Fruit fly (Drosophila melanogaster) S2 (cell line): ENCODE results near the gene CG11570.

Experiments used
- CG8478 ChIP-seq: fragments of >200 bp; optimal IDR thresholded peaks from 2 replicates; lab custom pipeline; 2018
- CTCF ChIP-seq, 2 experiments: fragments of >200 bp; optimal IDR thresholded peaks; 2 replicates each; lab custom pipeline; 2018

CG11570 gene

dm6 chr3L:11953217-11953616, 4.4 kb downstream of the CG11570 start, which contains the start of gene obst-G:
TSS of gene obst-G (minus strand) at chr3L:11953317.
- TF ChIP-seq CG8478 (lab: Kevin White, UChicago): no peak
- no peak for TF ChIP-seq CTCF (optimal IDR thresholded peaks at IDR 0.05; lab: Kevin White, UChicago)

- no peak for TF ChIP-seq CTCF (optimal IDR thresholded peaks at IDR 0.05; lab: Kevin White, UChicago)
- no peak for TF ChIP-seq CG8478 (lab: Kevin White, UChicago)
These were observed 8.0 kb downstream of the CG11570 start, which contains the start of gene CG17826 for dm6 chr3L:11949539-11949938. TSS of gene CG17826 (plus strand) at chr3L:11949839.

dm6 chr3L:11947357-11947756, 10.2 kb downstream of the CG11570 start, which contains the start of gene CG7252:
TSS of gene CG7252 (plus strand) at chr3L:11947675.
- TF ChIP-seq CTCF (optimal IDR thresholded peaks at IDR 0.05; lab: Kevin White, UChicago) (no peak), CG8478 (lab: Kevin White, UChicago) (no peak)

dm6 chr3L:11944752-11945151, 12.8 kb downstream of the CG11570 start, which contains the start of gene CG5883:
TSS of gene CG5883 (minus strand) at chr3L:11944852.
- TF ChIP-seq CG8478 (lab: Kevin White, UChicago): no peak
- no peak for TF ChIP-seq CTCF (optimal IDR thresholded peaks at IDR 0.05; lab: Kevin White, UChicago)

dm6 chr3L:11941612-11942011, 16.0 kb downstream of the CG11570 start, which contains the start of gene Rpt4R:
TSS of gene Rpt4R (plus strand) at chr3L:11941912.
- TF ChIP-seq CTCF (optimal IDR thresholded peaks at IDR 0.05; lab: Kevin White, UChicago) (no peak), CG8478 (lab: Kevin White, UChicago) (no peak)

dm6 chr3L:11938716-11939115, 18.9 kb downstream of the CG11570 start, which contains the start of gene CG44837:
TSS of gene CG44837 (minus strand) at chr3L:11938872.
- TF ChIP-seq CG8478 (lab: Kevin White, UChicago): no peak
- no peak for TF ChIP-seq CTCF (optimal IDR thresholded peaks at IDR 0.05; lab: Kevin White, UChicago)

dm6 chr3L:11937270-11937669, 20.3 kb downstream of the CG11570 start:
- TF ChIP-seq CG8478 (lab: Kevin White, UChicago) (no peak), CTCF (optimal IDR thresholded peaks at IDR 0.05; lab: Kevin White, UChicago) (no peak)

- TF ChIP-seq CTCF (optimal IDR thresholded peaks at IDR 0.05; lab: Kevin White, UChicago) (no peak), CG8478 (lab: Kevin White, UChicago) (no peak)
These were observed 25.9 kb downstream of the CG11570 start for dm6 chr3L:11931619-11932018.

dm6 chr3L:11927287-11927743, 30.3 kb downstream of the CG11570 start, which contains the start of gene byn:
TSS of gene byn (plus strand) at chr3L:11927693.
- TF ChIP-seq CG8478 (lab: Kevin White, UChicago) (no peak), CTCF (optimal IDR thresholded peaks at IDR 0.05; lab: Kevin White, UChicago) (no peak)

- no peak for TF ChIP-seq CTCF (optimal IDR thresholded peaks at IDR 0.05; lab: Kevin White, UChicago)
- TF ChIP-seq CG8478 (lab: Kevin White, UChicago): no peak
These were observed 32.2 kb downstream of the CG11570 start for dm6 chr3L:11925382-11925781.

dm6 chr3L:11924657-11925056, 32.9 kb downstream of the CG11570 start, which contains the start of gene SdhAL:
TSS of gene SdhAL (minus strand) at chr3L:11924757.
- TF ChIP-seq CG8478 (lab: Kevin White, UChicago): no peak
- TF ChIP-seq CTCF (optimal IDR thresholded peaks at IDR 0.05; lab: Kevin White, UChicago): no peak

- TF ChIP-seq CTCF (optimal IDR thresholded peaks at IDR 0.05; lab: Kevin White, UChicago): no peak
- TF ChIP-seq CG8478 (lab: Kevin White, UChicago): no peak
These were observed 36.4 kb downstream of the CG11570 start, which contains the start of gene CG11588 for dm6 chr3L:11921213-11921612. TSS of gene CG11588 (plus strand) at chr3L:11921513.

dm6 chr3L:11918217-11918616, 39.4 kb downstream of the CG11570 start:
- TF ChIP-seq CG8478 (lab: Kevin White, UChicago) (no peak), CTCF (optimal IDR thresholded peaks at IDR 0.05; lab: Kevin White, UChicago) (peak; percentile 28 to 44)
